Fruit fly (Drosophila melanogaster): ENCODE results near the gene TwdlT.

Gene TwdlT

dm6 chr3R:27070906-27071498 is 22.0 kb downstream of the TwdlT start (continued):
- TF ChIP-seq ATbp (GFP tag; optimal IDR thresholded peaks at IDR 0.05), result no peak
- no peak for TF ChIP-seq CG7271 (tag; optimal IDR thresholded peaks at IDR 0.05)
- no peak for TF ChIP-seq pfk (GFP tag; optimal IDR thresholded peaks at IDR 0.05)
- TF ChIP-seq Sry-β (GFP tag; optimal IDR thresholded peaks at IDR 0.05), result no peak
- no peak for TF ChIP-seq ERR (GFP tag; optimal IDR thresholded peaks at IDR 0.05)
- no peak for TF ChIP-seq az2 (GFP tag; optimal IDR thresholded peaks at IDR 0.05)
- no peak for TF ChIP-seq CG13624 (GFP tag; optimal IDR thresholded peaks at IDR 0.05)
- TF ChIP-seq CG7745 (tag; optimal IDR thresholded peaks at IDR 0.05), result no peak
- TF ChIP-seq knrl (GFP tag; IDR thresholded peaks at IDR 0.05; ENCODE audit: partially characterized antibody), result no peak
- 0 out of 2 replicates have a peak, but pooled peaks have one; percentile 28 for TF ChIP-seq ranshi (GFP tag; IDR thresholded peaks at IDR 0.05)
- TF ChIP-seq Hr51 (GFP tag; optimal IDR thresholded peaks at IDR 0.05), result peak in 1 of 2 experiments; percentile 25
- TF ChIP-seq Fer1 (GFP tag; optimal IDR thresholded peaks at IDR 0.05), result no peak
- peak; percentile 31 for TF ChIP-seq Oli (tag; optimal IDR thresholded peaks at IDR 0.05)
- TF ChIP-seq sna (GFP tag; IDR thresholded peaks at IDR 0.05; ENCODE audit: partially characterized antibody), result no peak
- no peak for TF ChIP-seq crp (GFP tag; optimal IDR thresholded peaks at IDR 0.05)
- peak; percentile 12; the same call in 1 of the 2 replicates for TF ChIP-seq H2.0 (GFP tag; IDR thresholded peaks at IDR 0.05)
- TF ChIP-seq Blimp-1 (GFP tag; optimal IDR thresholded peaks at IDR 0.05), result peak; percentile 98
- TF ChIP-seq CG17385 (GFP tag; optimal IDR thresholded peaks at IDR 0.05), result peak; percentile 1
- no peak for TF ChIP-seq crol (GFP tag; IDR thresholded peaks at IDR 0.05)
- TF ChIP-seq Gsc (GFP tag; IDR thresholded peaks at IDR 0.05), result no peak
- no peak for TF ChIP-seq Pdp1 (GFP tag; optimal IDR thresholded peaks at IDR 0.05)
- no peak for TF ChIP-seq fd64A (GFP tag; optimal IDR thresholded peaks at IDR 0.05)
- TF ChIP-seq CG17328 (GFP tag; IDR thresholded peaks at IDR 0.05), result no peak
- no peak for TF ChIP-seq MBD-R2 (GFP tag; IDR thresholded peaks at IDR 0.05)
- TF ChIP-seq sr (GFP tag; IDR thresholded peaks at IDR 0.05), result no peak
- no peak for TF ChIP-seq her (GFP tag; optimal IDR thresholded peaks at IDR 0.05)
- TF ChIP-seq Ets65A (GFP tag), result peak; percentile 74
- no peak for TF ChIP-seq HmgZ (tag; optimal IDR thresholded peaks at IDR 0.05)
- TF ChIP-seq CG4820 (GFP tag; optimal IDR thresholded peaks at IDR 0.05), result no peak
- TF ChIP-seq bowl (GFP tag; IDR thresholded peaks at IDR 0.05), result 0 out of 2 replicates have a peak, but pooled peaks have one; percentile 6
- peak; percentile 14 for TF ChIP-seq grn (GFP tag; optimal IDR thresholded peaks at IDR 0.05)
- TF ChIP-seq Mad (GFP tag; optimal IDR thresholded peaks at IDR 0.05), result no peak
- no peak for TF ChIP-seq B-H1 (GFP tag; IDR thresholded peaks at IDR 0.05)
- peak in 1 of 2 experiments; percentile 19 for TF ChIP-seq dpn (GFP tag; optimal IDR thresholded peaks at IDR 0.05)
- TF ChIP-seq wor (GFP tag; IDR thresholded peaks at IDR 0.05), result 0 out of 2 replicates have a peak, but pooled peaks have one; percentile 18
- TF ChIP-seq HLH54F (GFP tag; optimal IDR thresholded peaks at IDR 0.05), result no peak
- TF ChIP-seq chinmo (GFP tag; IDR thresholded peaks at IDR 0.05; ENCODE audit: partially characterized antibody), result 0 out of 4 replicates have a peak, but pooled peaks have one; percentile 71
- 0 out of 3 replicates have a peak, but pooled peaks have one; percentile 26 for TF ChIP-seq CG16813 (GFP tag; IDR thresholded peaks at IDR 0.05; ENCODE audit: partially characterized antibody)
- TF ChIP-seq CG14014 (GFP tag; IDR thresholded peaks at IDR 0.05), result no peak
- TF ChIP-seq fd102C (GFP tag; optimal IDR thresholded peaks at IDR 0.05), result no peak
- TF ChIP-seq lbe (GFP tag; optimal IDR thresholded peaks at IDR 0.05), result no peak
- 0 out of 3 replicates have a peak, but pooled peaks have one; percentile 8 for TF ChIP-seq z (GFP tag; IDR thresholded peaks at IDR 0.05)
- peak; percentile 1 for TF ChIP-seq Fer3 (tag; optimal IDR thresholded peaks at IDR 0.05)
- TF ChIP-seq CG10565 (GFP tag; optimal IDR thresholded peaks at IDR 0.05), result no peak
- TF ChIP-seq klu (GFP tag; IDR thresholded peaks at IDR 0.05), result no peak
- TF ChIP-seq CG7963 (GFP tag; IDR thresholded peaks at IDR 0.05; ENCODE audit: partially characterized antibody), result no peak
- TF ChIP-seq CG3065 (GFP tag; optimal IDR thresholded peaks at IDR 0.05), result no peak
- TF ChIP-seq Neu2 (GFP tag; optimal IDR thresholded peaks at IDR 0.05; ENCODE audit: borderline replicate concordance), result no peak
- TF ChIP-seq Aef1 (GFP tag; IDR thresholded peaks at IDR 0.05), result no peak; the same call in 2 of the 3 replicates

Measured in whole organism, embryonic.